Fruit fly (Drosophila melanogaster): ENCODE results near the gene CG14739.
A peak's percentile ranks its signal among the peaks of the same experiment; 100 is the strongest.

CG14739 gene

dm6 chr3R:12016828-12017280 lies 32.2 kb downstream of the CG14739 start, which contains the start of the genes DCAF12 and Spt3 (continued):
- peak; percentile 63; the same call in 1 of the 4 replicates for TF ChIP-seq Gug (GFP tag; IDR thresholded peaks at IDR 0.05)
- TF ChIP-seq gcm (GFP tag; optimal IDR thresholded peaks at IDR 0.05), result peak; percentile 51
- TF ChIP-seq CG4404 (GFP tag; IDR thresholded peaks at IDR 0.05), result peak; percentile 58; the same call in 1 of the 2 replicates
- no peak for TF ChIP-seq fru (optimal IDR thresholded peaks at IDR 0.05)
- no peak for TF ChIP-seq Elba2 (GFP tag; optimal IDR thresholded peaks at IDR 0.05)
- TF ChIP-seq dimm (GFP tag; IDR thresholded peaks at IDR 0.05), result no peak
- no peak for TF ChIP-seq Mad (GFP tag; optimal IDR thresholded peaks at IDR 0.05)
- TF ChIP-seq HmgZ (tag; optimal IDR thresholded peaks at IDR 0.05), result no peak
- no peak for TF ChIP-seq CG11695 (GFP tag; IDR thresholded peaks at IDR 0.05)
- TF ChIP-seq seq (GFP tag; IDR thresholded peaks at IDR 0.05), result no peak
- no peak for TF ChIP-seq trh (GFP tag; optimal IDR thresholded peaks at IDR 0.05)
- peak; percentile 88 for TF ChIP-seq CG7963 (GFP tag; IDR thresholded peaks at IDR 0.05; ENCODE audit: partially characterized antibody)
- no peak for TF ChIP-seq Drgx (GFP tag; IDR thresholded peaks at IDR 0.05)
- no peak for TF ChIP-seq sens-2 (GFP tag; IDR thresholded peaks at IDR 0.05)
- peak; percentile 27 for TF ChIP-seq Fer2 (tag; optimal IDR thresholded peaks at IDR 0.05)
- no peak for TF ChIP-seq jing (GFP tag; optimal IDR thresholded peaks at IDR 0.05)
- no peak for TF ChIP-seq Sox100B (GFP tag; optimal IDR thresholded peaks at IDR 0.05)
- TF ChIP-seq Hey (tag; optimal IDR thresholded peaks at IDR 0.05), result no peak
- peak; percentile 43; the same call in 2 of the 3 replicates for TF ChIP-seq CG34422 (GFP tag; IDR thresholded peaks at IDR 0.05)
- TF ChIP-seq so (GFP tag; IDR thresholded peaks at IDR 0.05), result no peak
- no peak for TF ChIP-seq CG9609 (GFP tag; optimal IDR thresholded peaks at IDR 0.05)
- TF ChIP-seq al (GFP tag; IDR thresholded peaks at IDR 0.05), result peak; percentile 51; the same call in 1 of the 2 replicates
- TF ChIP-seq sug (tag; optimal IDR thresholded peaks at IDR 0.05), result no peak
- TF ChIP-seq CG7928 (GFP tag; optimal IDR thresholded peaks at IDR 0.05), result peak; percentile 5
- TF ChIP-seq schlank (tag; optimal IDR thresholded peaks at IDR 0.05), result no peak
- TF ChIP-seq grn (GFP tag; optimal IDR thresholded peaks at IDR 0.05), result peak; percentile 74
- TF ChIP-seq pb (GFP tag; optimal IDR thresholded peaks at IDR 0.05), result no peak
- no peak for TF ChIP-seq tap (tag; optimal IDR thresholded peaks at IDR 0.05)
- TF ChIP-seq Oli (tag; optimal IDR thresholded peaks at IDR 0.05), result peak; percentile 36
- TF ChIP-seq CG1233 (GFP tag; optimal IDR thresholded peaks at IDR 0.05), result peak; percentile 48
- TF ChIP-seq maf-S (GFP tag; optimal IDR thresholded peaks at IDR 0.05), result no peak
- peak; percentile 76 for TF ChIP-seq CoRest (tag; optimal IDR thresholded peaks at IDR 0.05)
- no peak for TF ChIP-seq Hr39 (optimal IDR thresholded peaks at IDR 0.05)
- TF ChIP-seq CG1647 (GFP tag; optimal IDR thresholded peaks at IDR 0.05), result no peak
- no peak for TF ChIP-seq Hmr (GFP tag; optimal IDR thresholded peaks at IDR 0.05)
- no peak for TF ChIP-seq Asciz (GFP tag; optimal IDR thresholded peaks at IDR 0.05)
- TF ChIP-seq Side (GFP tag; optimal IDR thresholded peaks at IDR 0.05), result peak; percentile 44
- no peak for TF ChIP-seq btn (GFP tag; optimal IDR thresholded peaks at IDR 0.05)
- no peak for TF ChIP-seq HmgD (GFP tag; optimal IDR thresholded peaks at IDR 0.05)
- TF ChIP-seq gfzf (GFP tag; optimal IDR thresholded peaks at IDR 0.05), result no peak
- TF ChIP-seq tio (GFP tag; optimal IDR thresholded peaks at IDR 0.05), result no peak
- TF ChIP-seq Dll (GFP tag; IDR thresholded peaks at IDR 0.05; ENCODE audit: partially characterized antibody), result peak; percentile 98
- no peak for TF ChIP-seq ATbp (GFP tag; optimal IDR thresholded peaks at IDR 0.05)
- TF ChIP-seq abd-A (tag; optimal IDR thresholded peaks at IDR 0.05), result no peak
- TF ChIP-seq CG32772 (GFP tag; IDR thresholded peaks at IDR 0.05), result 0 out of 2 replicates have a peak, but pooled peaks have one; percentile 23
- no peak for TF ChIP-seq H15 (GFP tag; IDR thresholded peaks at IDR 0.05)
- no peak for TF ChIP-seq CG7786 (GFP tag; optimal IDR thresholded peaks at IDR 0.05)
- no peak for TF ChIP-seq CG7357 (GFP tag; IDR thresholded peaks at IDR 0.05)
- peak in 1 of 3 experiments; percentile 3 for TF ChIP-seq Stat92E (GFP tag; optimal IDR thresholded peaks at IDR 0.05)
- TF ChIP-seq CG31224 (GFP tag; IDR thresholded peaks at IDR 0.05), result 0 out of 2 replicates have a peak, but pooled peaks have one; percentile 35
- peak; percentile 67 for TF ChIP-seq dmrt11E (tag; optimal IDR thresholded peaks at IDR 0.05)
- TF ChIP-seq CG34224 (GFP tag; IDR thresholded peaks at IDR 0.05; ENCODE audit: partially characterized antibody), result peak; percentile 76
